Fruit fly (Drosophila melanogaster): ENCODE results near the gene CG11498.

dm6 chr3R:30129019-30129418, 31.3 kb downstream of the CG11498 start, which contains the start of gene Ppi1:
- TF ChIP-seq kay (GFP tag; ENCODE audit: borderline replicate concordance) (no peak), Hr96 (GFP tag; optimal IDR thresholded peaks at IDR 0.05) (no peak), tj (GFP tag; optimal IDR thresholded peaks at IDR 0.05) (no peak), ovo (GFP tag; optimal IDR thresholded peaks at IDR 0.05) (no peak)

All from whole organism, adult.